Worm (Caenorhabditis elegans): ENCODE measurements around the gene fbxb-74.

Gene fbxb-74

ce11 chrIV:4445711-4446290, 6.7 kb upstream of the fbxb-74 start, which contains the start of the genes wapl-1 and htz-1:
Gene wapl-1 (minus strand): TSS chrIV:4445740.
Gene htz-1 (plus strand): TSS chrIV:4446216.
- peak; percentile 92 for TF ChIP-seq jun-1 (tag; optimal IDR thresholded peaks at IDR 0.05)
- TF ChIP-seq hmg-11 (tag; optimal IDR thresholded peaks at IDR 0.05), result peak; percentile 90
- TF ChIP-seq mdl-1 (tag; optimal IDR thresholded peaks at IDR 0.05), result peak; percentile 49
- no peak for TF ChIP-seq mml-1 (tag; optimal IDR thresholded peaks at IDR 0.05)
- peak; percentile 81 for TF ChIP-seq ceh-28 (tag; optimal IDR thresholded peaks at IDR 0.05)
- TF ChIP-seq skn-1 (tag; optimal IDR thresholded peaks at IDR 0.05), result peak; percentile 55
- peak; percentile 88 for TF ChIP-seq snpc-4 (tag; optimal IDR thresholded peaks at IDR 0.05)
- peak; percentile 98 for TF ChIP-seq nhr-25 (tag; optimal IDR thresholded peaks at IDR 0.05)
- TF ChIP-seq nhr-67 (tag; optimal IDR thresholded peaks at IDR 0.05), result no peak
- TF ChIP-seq nhr-237 (tag; optimal IDR thresholded peaks at IDR 0.05), result no peak
- peak; percentile 98 for TF ChIP-seq nhr-23 (tag; optimal IDR thresholded peaks at IDR 0.05)
- no peak for TF ChIP-seq ceh-9 (tag; optimal IDR thresholded peaks at IDR 0.05)
- TF ChIP-seq nhr-11 (tag; optimal IDR thresholded peaks at IDR 0.05), result peak; percentile 75
- peak; percentile 84 for TF ChIP-seq fkh-10 (GFP tag; optimal IDR thresholded peaks at IDR 0.05)
- peak; percentile 99 for TF ChIP-seq lin-39 (tag; optimal IDR thresholded peaks at IDR 0.05)
- peak; percentile 69 for TF ChIP-seq fos-1 (tag; optimal IDR thresholded peaks at IDR 0.05)
- peak in 1 of 3 experiments; percentile 18 for TF ChIP-seq elt-3 (tag; optimal IDR thresholded peaks at IDR 0.05)
- TF ChIP-seq nhr-28 (tag; optimal IDR thresholded peaks at IDR 0.05), result no peak
- TF ChIP-seq lsy-12 (tag; optimal IDR thresholded peaks at IDR 0.05), result peak; percentile 94
- TF ChIP-seq pha-4 (tag; optimal IDR thresholded peaks at IDR 0.05), result peak; percentile 99
- TF ChIP-seq zag-1 (tag; optimal IDR thresholded peaks at IDR 0.05), result peak; percentile 42
- TF ChIP-seq egl-27 (tag; optimal IDR thresholded peaks at IDR 0.05), result peak; percentile 76
- TF ChIP-seq elt-2 (tag; optimal IDR thresholded peaks at IDR 0.05), result peak; percentile 83
- TF ChIP-seq nfya-1 (tag; optimal IDR thresholded peaks at IDR 0.05; ENCODE audit: insufficient read depth), result peak; percentile 99
- TF ChIP-seq aly-2 (tag; optimal IDR thresholded peaks at IDR 0.05), result no peak
- TF ChIP-seq lin-15B (tag; optimal IDR thresholded peaks at IDR 0.05), result peak; percentile 97
- peak; percentile 99 for TF ChIP-seq R02D3.7 (tag; optimal IDR thresholded peaks at IDR 0.05)
- TF ChIP-seq ZK546.5 (tag; optimal IDR thresholded peaks at IDR 0.05), result peak; percentile 98
- TF ChIP-seq fkh-2 (tag; optimal IDR thresholded peaks at IDR 0.05), result peak; percentile 26
- TF ChIP-seq nhr-76 (tag; optimal IDR thresholded peaks at IDR 0.05), result no peak
- TF ChIP-seq sea-2 (GFP tag; optimal IDR thresholded peaks at IDR 0.05), result no peak
- no peak for TF ChIP-seq nhr-12 (tag; optimal IDR thresholded peaks at IDR 0.05)
- peak; percentile 69 for TF ChIP-seq nhr-77 (tag; optimal IDR thresholded peaks at IDR 0.05)
- TF ChIP-seq ceh-16 (tag; optimal IDR thresholded peaks at IDR 0.05), result no peak
- TF ChIP-seq unc-62 (GFP tag; optimal IDR thresholded peaks at IDR 0.05), result no peak
- TF ChIP-seq daf-12 (tag; optimal IDR thresholded peaks at IDR 0.05), result peak; percentile 42
- TF ChIP-seq nhr-43 (tag; optimal IDR thresholded peaks at IDR 0.05; ENCODE audit: poor library complexity, severe bottlenecking), result peak; percentile 88
- peak; percentile 81 for TF ChIP-seq elt-1 (tag; optimal IDR thresholded peaks at IDR 0.05)
- peak; percentile 85 for TF ChIP-seq tbx-2 (tag; optimal IDR thresholded peaks at IDR 0.05)
- TF ChIP-seq ztf-4 (tag; optimal IDR thresholded peaks at IDR 0.05), result peak; percentile 63
- TF ChIP-seq eor-1 (tag; optimal IDR thresholded peaks at IDR 0.05), result no peak
- TF ChIP-seq unc-39 (tag; optimal IDR thresholded peaks at IDR 0.05), result no peak
- TF ChIP-seq pqm-1 (tag; optimal IDR thresholded peaks at IDR 0.05), result peak; percentile 69
- no peak for TF ChIP-seq ztf-11 (tag; optimal IDR thresholded peaks at IDR 0.05)
- peak; percentile 79 for TF ChIP-seq ama-1 (optimal IDR thresholded peaks at IDR 0.05)
- peak; percentile 68 for TF ChIP-seq ceh-82 (tag; optimal IDR thresholded peaks at IDR 0.05)
- peak; percentile 24 for TF ChIP-seq egl-5 (tag; optimal IDR thresholded peaks at IDR 0.05)

All from whole organism, L3 larva.